Fruit fly (Drosophila melanogaster): ENCODE results near the gene alpha-Est6.

DNA sequence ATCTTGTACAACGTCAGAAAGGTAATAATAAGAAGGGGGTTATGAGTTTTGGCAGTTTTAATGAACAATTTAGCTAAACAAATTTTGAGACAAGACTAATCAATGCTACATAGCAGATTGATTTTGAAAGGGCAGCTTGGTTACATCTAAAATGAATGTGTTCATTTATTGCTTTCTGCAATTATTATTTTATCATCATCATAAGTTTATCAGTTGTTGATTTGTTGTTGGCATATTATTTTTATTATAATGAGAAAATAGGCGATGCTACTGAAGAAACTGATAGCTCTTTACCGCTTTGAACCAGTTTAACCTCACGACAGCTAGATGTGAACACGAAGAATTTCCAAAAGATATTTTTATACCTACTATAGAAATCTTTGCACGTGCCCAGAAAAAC is 26.3 kb downstream of the alpha-Est6 start, which contains the start of gene Mics1:
- TF ChIP-seq MTF-1 (GFP tag; optimal IDR thresholded peaks at IDR 0.05; ENCODE audit: borderline replicate concordance) = no peak
- TF ChIP-seq CG2120 (GFP tag; optimal IDR thresholded peaks at IDR 0.05) = no peak
- TF ChIP-seq Gug (GFP tag; IDR thresholded peaks at IDR 0.05) = no peak
- no peak for TF ChIP-seq bcd (GFP tag; optimal IDR thresholded peaks at IDR 0.05)
- no peak for TF ChIP-seq ATbp (GFP tag; optimal IDR thresholded peaks at IDR 0.05)
- TF ChIP-seq ro (GFP tag; IDR thresholded peaks at IDR 0.05) = no peak
